Fruit fly (Drosophila melanogaster): Measurements from ENCODE around the gene UbcE2H.

UbcE2H gene

dm6 chrX:8063223-8063674, 30.6 kb downstream of the UbcE2H start:
- no peak for TF ChIP-seq insv (optimal IDR thresholded peaks at IDR 0.05)
- no peak for TF ChIP-seq ttk (optimal IDR thresholded peaks at IDR 0.05)
- TF ChIP-seq psq (optimal IDR thresholded peaks at IDR 0.05), result no peak
- TF ChIP-seq h (optimal IDR thresholded peaks at IDR 0.05), result no peak
- no peak for TF ChIP-seq Myc (optimal IDR thresholded peaks at IDR 0.05)
- no peak for TF ChIP-seq Sin3A (optimal IDR thresholded peaks at IDR 0.05)

- TF ChIP-seq insv (optimal IDR thresholded peaks at IDR 0.05) (no peak), Sin3A (optimal IDR thresholded peaks at IDR 0.05) (no peak), psq (optimal IDR thresholded peaks at IDR 0.05) (no peak), h (optimal IDR thresholded peaks at IDR 0.05) (no peak)
These were observed 31.7 kb downstream of the UbcE2H start for dm6 chrX:8062180-8062480.

- TF ChIP-seq Myc (optimal IDR thresholded peaks at IDR 0.05) (no peak), h (optimal IDR thresholded peaks at IDR 0.05) (no peak), psq (optimal IDR thresholded peaks at IDR 0.05) (no peak), ttk (optimal IDR thresholded peaks at IDR 0.05) (no peak), insv (optimal IDR thresholded peaks at IDR 0.05) (no peak)
These were observed 32.3 kb downstream of the UbcE2H start, which contains the start of gene mys for dm6 chrX:8061392-8062179. Gene mys (plus strand): TSS chrX:8061645.

dm6 chrX:8060921-8061270, 33.0 kb downstream of the UbcE2H start:
- TF ChIP-seq insv (optimal IDR thresholded peaks at IDR 0.05) (no peak), Sin3A (optimal IDR thresholded peaks at IDR 0.05) (no peak), psq (optimal IDR thresholded peaks at IDR 0.05) (no peak), ttk (optimal IDR thresholded peaks at IDR 0.05) (no peak), Myc (optimal IDR thresholded peaks at IDR 0.05) (no peak), h (optimal IDR thresholded peaks at IDR 0.05) (no peak)

- TF ChIP-seq Myc (optimal IDR thresholded peaks at IDR 0.05), result no peak
- no peak for TF ChIP-seq Sin3A (optimal IDR thresholded peaks at IDR 0.05)
- no peak for TF ChIP-seq h (optimal IDR thresholded peaks at IDR 0.05)
- no peak for TF ChIP-seq ttk (optimal IDR thresholded peaks at IDR 0.05)
- TF ChIP-seq insv (optimal IDR thresholded peaks at IDR 0.05), result no peak
- no peak for TF ChIP-seq psq (optimal IDR thresholded peaks at IDR 0.05)
These were observed 33.5 kb downstream of the UbcE2H start for dm6 chrX:8060148-8060920.

- TF ChIP-seq ttk (optimal IDR thresholded peaks at IDR 0.05) (peak; percentile 51), psq (optimal IDR thresholded peaks at IDR 0.05) (no peak), h (optimal IDR thresholded peaks at IDR 0.05) (no peak), insv (optimal IDR thresholded peaks at IDR 0.05) (no peak), Sin3A (optimal IDR thresholded peaks at IDR 0.05) (no peak), Myc (optimal IDR thresholded peaks at IDR 0.05) (no peak)
These were observed 34.2 kb downstream of the UbcE2H start for dm6 chrX:8059629-8060028.

dm6 chrX:8058446-8058900, 35.4 kb downstream of the UbcE2H start:
- TF ChIP-seq ttk (optimal IDR thresholded peaks at IDR 0.05) (no peak), psq (optimal IDR thresholded peaks at IDR 0.05) (no peak), insv (optimal IDR thresholded peaks at IDR 0.05) (no peak), Myc (optimal IDR thresholded peaks at IDR 0.05) (no peak), Sin3A (optimal IDR thresholded peaks at IDR 0.05) (no peak), h (optimal IDR thresholded peaks at IDR 0.05) (no peak)

- no peak for TF ChIP-seq psq (optimal IDR thresholded peaks at IDR 0.05)
- no peak for TF ChIP-seq Sin3A (optimal IDR thresholded peaks at IDR 0.05)
- no peak for TF ChIP-seq Myc (optimal IDR thresholded peaks at IDR 0.05)
- TF ChIP-seq ttk (optimal IDR thresholded peaks at IDR 0.05), result no peak
- TF ChIP-seq h (optimal IDR thresholded peaks at IDR 0.05), result no peak
- TF ChIP-seq insv (optimal IDR thresholded peaks at IDR 0.05), result no peak
These were observed 35.9 kb downstream of the UbcE2H start for dm6 chrX:8057837-8058445.

- TF ChIP-seq Myc (optimal IDR thresholded peaks at IDR 0.05), result no peak
- TF ChIP-seq h (optimal IDR thresholded peaks at IDR 0.05), result no peak
- TF ChIP-seq psq (optimal IDR thresholded peaks at IDR 0.05), result no peak
- no peak for TF ChIP-seq ttk (optimal IDR thresholded peaks at IDR 0.05)
- no peak for TF ChIP-seq Sin3A (optimal IDR thresholded peaks at IDR 0.05)
- no peak for TF ChIP-seq insv (optimal IDR thresholded peaks at IDR 0.05)
These were observed 36.5 kb downstream of the UbcE2H start for dm6 chrX:8057299-8057730.

- TF ChIP-seq psq (optimal IDR thresholded peaks at IDR 0.05), result no peak
- TF ChIP-seq insv (optimal IDR thresholded peaks at IDR 0.05), result no peak
- no peak for TF ChIP-seq Myc (optimal IDR thresholded peaks at IDR 0.05)
- TF ChIP-seq ttk (optimal IDR thresholded peaks at IDR 0.05), result no peak
- no peak for TF ChIP-seq h (optimal IDR thresholded peaks at IDR 0.05)
- TF ChIP-seq Sin3A (optimal IDR thresholded peaks at IDR 0.05), result no peak
These were observed 37.2 kb downstream of the UbcE2H start for dm6 chrX:8056597-8057228.

- TF ChIP-seq psq (optimal IDR thresholded peaks at IDR 0.05) (no peak), ttk (optimal IDR thresholded peaks at IDR 0.05) (no peak), h (optimal IDR thresholded peaks at IDR 0.05) (no peak), Sin3A (optimal IDR thresholded peaks at IDR 0.05) (no peak), insv (optimal IDR thresholded peaks at IDR 0.05) (no peak)
These were observed 37.8 kb downstream of the UbcE2H start for dm6 chrX:8056084-8056483.

dm6 chrX:8049292-8049691, 44.6 kb downstream of the UbcE2H start:
- TF ChIP-seq h (optimal IDR thresholded peaks at IDR 0.05) (no peak), psq (optimal IDR thresholded peaks at IDR 0.05) (no peak), insv (optimal IDR thresholded peaks at IDR 0.05) (no peak), ttk (optimal IDR thresholded peaks at IDR 0.05) (no peak), Myc (optimal IDR thresholded peaks at IDR 0.05) (no peak), Sin3A (optimal IDR thresholded peaks at IDR 0.05) (no peak)

All from Kc167 (cell line).